Worm (Caenorhabditis elegans): ENCODE data around the gene R01H2.1.

ce11 chrIII:7062580-7062979 lies at the start of gene R01H2.1:
- TF ChIP-seq nfya-1 (tag; optimal IDR thresholded peaks at IDR 0.05) (no peak), ceh-34 (tag; optimal IDR thresholded peaks at IDR 0.05) (no peak), dmd-4 (tag; optimal IDR thresholded peaks at IDR 0.05; ENCODE audit: borderline replicate concordance) (no peak), unc-55 (GFP tag; optimal IDR thresholded peaks at IDR 0.05) (no peak), hlh-30 (tag; optimal IDR thresholded peaks at IDR 0.05; ENCODE audit: insufficient read depth) (no peak), F13H6.1 (tag; optimal IDR thresholded peaks at IDR 0.05) (no peak), dve-1 (tag; optimal IDR thresholded peaks at IDR 0.05) (no peak), pat-9 (tag; optimal IDR thresholded peaks at IDR 0.05) (no peak), pha-4 (tag; optimal IDR thresholded peaks at IDR 0.05) (no peak), K02D7.2 (tag; optimal IDR thresholded peaks at IDR 0.05) (no peak), elt-2 (tag; optimal IDR thresholded peaks at IDR 0.05) (no peak), mec-3 (tag; optimal IDR thresholded peaks at IDR 0.05; ENCODE audit: borderline replicate concordance) (no peak), pqm-1 (tag; optimal IDR thresholded peaks at IDR 0.05) (no peak)
